Worm (Caenorhabditis elegans): Measurements from ENCODE around the gene fut-5.

The fut-5 gene

ce11 chrII:4703011-4703410 lies 35.5 kb upstream of the fut-5 start:
- TF ChIP-seq pqm-1 (tag; optimal IDR thresholded peaks at IDR 0.05): no peak
- TF ChIP-seq daf-12 (tag; optimal IDR thresholded peaks at IDR 0.05): no peak
- no peak for TF ChIP-seq lin-15B (tag; optimal IDR thresholded peaks at IDR 0.05)
- TF ChIP-seq fos-1 (tag; optimal IDR thresholded peaks at IDR 0.05): no peak
- no peak for TF ChIP-seq fkh-2 (tag; optimal IDR thresholded peaks at IDR 0.05)
- TF ChIP-seq nhr-25 (tag; optimal IDR thresholded peaks at IDR 0.05): no peak
- TF ChIP-seq elt-1 (tag; optimal IDR thresholded peaks at IDR 0.05): no peak
- TF ChIP-seq pha-4 (tag; optimal IDR thresholded peaks at IDR 0.05): no peak
- TF ChIP-seq snpc-4 (tag; optimal IDR thresholded peaks at IDR 0.05): no peak
- TF ChIP-seq nhr-23 (tag; optimal IDR thresholded peaks at IDR 0.05): no peak

ce11 chrII:4701482-4702119 lies 34.1 kb upstream of the fut-5 start, which contains the start of gene unc-85:
Gene unc-85, plus strand, starts transcription at chrII:4702069.
- TF ChIP-seq hmg-11 (tag; optimal IDR thresholded peaks at IDR 0.05) (peak; percentile 48), nhr-23 (tag; optimal IDR thresholded peaks at IDR 0.05) (peak; percentile 21), lsy-12 (tag; optimal IDR thresholded peaks at IDR 0.05) (peak; percentile 94), snpc-4 (tag; optimal IDR thresholded peaks at IDR 0.05) (peak; percentile 33), nhr-25 (tag; optimal IDR thresholded peaks at IDR 0.05) (peak; percentile 45), tbx-2 (tag; optimal IDR thresholded peaks at IDR 0.05) (peak; percentile 32), R02D3.7 (tag; optimal IDR thresholded peaks at IDR 0.05) (peak; percentile 62), elt-2 (tag; optimal IDR thresholded peaks at IDR 0.05) (peak; percentile 67), pha-4 (tag; optimal IDR thresholded peaks at IDR 0.05) (peak; percentile 51), nhr-43 (tag; optimal IDR thresholded peaks at IDR 0.05; ENCODE audit: poor library complexity, severe bottlenecking) (peak; percentile 46), lin-15B (tag; optimal IDR thresholded peaks at IDR 0.05) (peak; percentile 80), nfya-1 (tag; optimal IDR thresholded peaks at IDR 0.05; ENCODE audit: insufficient read depth) (peak; percentile 78), ceh-28 (tag; optimal IDR thresholded peaks at IDR 0.05) (peak; percentile 63), lin-39 (tag; optimal IDR thresholded peaks at IDR 0.05) (peak; percentile 24)

ce11 chrII:4698266-4698771 lies 30.8 kb upstream of the fut-5 start, which contains the start of the genes rpn-5 and scc-1:
Gene rpn-5, minus strand, starts transcription at chrII:4698427.
Gene scc-1, plus strand, starts transcription at chrII:4698721.
- peak; percentile 43 for TF ChIP-seq R02D3.7 (tag; optimal IDR thresholded peaks at IDR 0.05)
- no peak for TF ChIP-seq egl-27 (tag; optimal IDR thresholded peaks at IDR 0.05)
- TF ChIP-seq pha-4 (tag; optimal IDR thresholded peaks at IDR 0.05): peak; percentile 87
- TF ChIP-seq elt-2 (tag; optimal IDR thresholded peaks at IDR 0.05): peak; percentile 41
- TF ChIP-seq zag-1 (tag; optimal IDR thresholded peaks at IDR 0.05): no peak
- peak; percentile 2 for TF ChIP-seq fkh-10 (GFP tag; optimal IDR thresholded peaks at IDR 0.05)
- no peak for TF ChIP-seq nhr-28 (tag; optimal IDR thresholded peaks at IDR 0.05)
- TF ChIP-seq eor-1 (tag; optimal IDR thresholded peaks at IDR 0.05): no peak
- TF ChIP-seq elt-1 (tag; optimal IDR thresholded peaks at IDR 0.05): no peak
- TF ChIP-seq nhr-43 (tag; optimal IDR thresholded peaks at IDR 0.05; ENCODE audit: poor library complexity, severe bottlenecking): peak; percentile 72
- peak; percentile 11 for TF ChIP-seq ceh-28 (tag; optimal IDR thresholded peaks at IDR 0.05)
- peak; percentile 69 for TF ChIP-seq lsy-12 (tag; optimal IDR thresholded peaks at IDR 0.05)
- no peak for TF ChIP-seq aly-2 (tag; optimal IDR thresholded peaks at IDR 0.05)
- TF ChIP-seq ama-1 (optimal IDR thresholded peaks at IDR 0.05): no peak
- TF ChIP-seq snpc-4 (tag; optimal IDR thresholded peaks at IDR 0.05): peak; percentile 49
- TF ChIP-seq pqm-1 (tag; optimal IDR thresholded peaks at IDR 0.05): peak; percentile 22
- TF ChIP-seq fkh-2 (tag; optimal IDR thresholded peaks at IDR 0.05): no peak
- TF ChIP-seq mml-1 (tag; optimal IDR thresholded peaks at IDR 0.05): no peak
- TF ChIP-seq nhr-11 (tag; optimal IDR thresholded peaks at IDR 0.05): no peak
- peak; percentile 87 for TF ChIP-seq lin-15B (tag; optimal IDR thresholded peaks at IDR 0.05)
- no peak for TF ChIP-seq nhr-77 (tag; optimal IDR thresholded peaks at IDR 0.05)
- peak; percentile 24 for TF ChIP-seq egl-5 (tag; optimal IDR thresholded peaks at IDR 0.05)
- TF ChIP-seq mdl-1 (tag; optimal IDR thresholded peaks at IDR 0.05): no peak
- TF ChIP-seq fos-1 (tag; optimal IDR thresholded peaks at IDR 0.05): no peak
- no peak for TF ChIP-seq ceh-82 (tag; optimal IDR thresholded peaks at IDR 0.05)
- TF ChIP-seq nhr-76 (tag; optimal IDR thresholded peaks at IDR 0.05): no peak
- TF ChIP-seq ZK546.5 (tag; optimal IDR thresholded peaks at IDR 0.05): no peak
- TF ChIP-seq nhr-67 (tag; optimal IDR thresholded peaks at IDR 0.05): no peak
- no peak for TF ChIP-seq tbx-2 (tag; optimal IDR thresholded peaks at IDR 0.05)
- no peak for TF ChIP-seq daf-12 (tag; optimal IDR thresholded peaks at IDR 0.05)
- no peak for TF ChIP-seq ztf-4 (tag; optimal IDR thresholded peaks at IDR 0.05)
- TF ChIP-seq nhr-23 (tag; optimal IDR thresholded peaks at IDR 0.05): peak; percentile 87
- TF ChIP-seq nfya-1 (tag; optimal IDR thresholded peaks at IDR 0.05; ENCODE audit: insufficient read depth): peak; percentile 96
- no peak for TF ChIP-seq nhr-12 (tag; optimal IDR thresholded peaks at IDR 0.05)
- TF ChIP-seq ceh-16 (tag; optimal IDR thresholded peaks at IDR 0.05): no peak
- TF ChIP-seq sea-2 (GFP tag; optimal IDR thresholded peaks at IDR 0.05): no peak
- TF ChIP-seq lin-39 (tag; optimal IDR thresholded peaks at IDR 0.05): peak; percentile 68
- peak; percentile 99 for TF ChIP-seq skn-1 (tag; optimal IDR thresholded peaks at IDR 0.05)
- no peak for TF ChIP-seq hmg-11 (tag; optimal IDR thresholded peaks at IDR 0.05)
- TF ChIP-seq ztf-11 (tag; optimal IDR thresholded peaks at IDR 0.05): no peak
- no peak for TF ChIP-seq nhr-237 (tag; optimal IDR thresholded peaks at IDR 0.05)
- peak; percentile 78 for TF ChIP-seq nhr-25 (tag; optimal IDR thresholded peaks at IDR 0.05)
- no peak for TF ChIP-seq jun-1 (tag; optimal IDR thresholded peaks at IDR 0.05)
- TF ChIP-seq ceh-9 (tag; optimal IDR thresholded peaks at IDR 0.05): no peak
- no peak for TF ChIP-seq unc-62 (GFP tag; optimal IDR thresholded peaks at IDR 0.05)
